Fruit fly (Drosophila melanogaster): Measurements from ENCODE around the gene CG8031.

Gene CG8031

DNA sequence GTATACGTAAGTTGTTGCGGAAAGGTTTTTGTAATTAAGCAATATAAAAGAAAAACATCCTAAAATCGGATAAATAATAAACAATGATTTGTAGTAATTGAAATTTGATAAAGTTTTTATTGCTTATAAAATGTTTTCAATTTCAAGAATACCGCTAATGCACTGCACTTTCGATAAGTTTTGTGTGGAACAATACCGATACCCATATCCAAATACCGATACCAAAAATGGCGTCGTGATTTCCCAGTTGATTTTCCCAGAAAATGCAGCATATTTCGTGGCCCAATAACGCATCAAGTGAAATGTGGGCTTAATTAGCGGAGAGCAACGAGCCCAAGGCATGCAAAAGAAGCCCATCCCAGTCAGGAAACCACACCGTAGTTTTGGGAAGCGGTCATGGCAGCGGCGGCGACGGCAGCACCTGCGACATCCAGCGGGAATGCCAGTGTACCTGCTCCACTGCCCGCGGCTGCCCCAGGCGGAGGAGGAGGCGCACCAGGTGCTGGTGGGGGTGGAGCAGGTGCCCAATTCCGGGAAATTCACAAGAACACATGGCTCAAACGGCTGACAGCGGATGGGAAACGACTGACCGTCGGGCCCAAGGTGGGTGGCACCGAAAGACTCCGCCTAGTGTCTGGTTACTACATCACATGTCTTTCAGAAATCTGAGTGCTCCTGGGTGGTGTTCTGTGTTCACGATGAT is 25.1 kb downstream of the CG8031 start, which contains the start of gene CG31342 (continued):
- TF ChIP-seq nom (GFP tag; optimal IDR thresholded peaks at IDR 0.05) = peak; percentile 5
- TF ChIP-seq CG18599 (GFP tag; optimal IDR thresholded peaks at IDR 0.05) = no peak
- peak; percentile 48; the same call in 1 of the 2 replicates for TF ChIP-seq CG32532 (GFP tag; IDR thresholded peaks at IDR 0.05)
- peak; percentile 93 for TF ChIP-seq CG4617 (GFP tag; optimal IDR thresholded peaks at IDR 0.05; ENCODE audit: borderline replicate concordance)
- TF ChIP-seq CG18011 (GFP tag; optimal IDR thresholded peaks at IDR 0.05) = no peak
- no peak for TF ChIP-seq chn (GFP tag; optimal IDR thresholded peaks at IDR 0.05)
- no peak for TF ChIP-seq fd96Cb (tag; optimal IDR thresholded peaks at IDR 0.05)
- no peak for TF ChIP-seq NFAT (GFP tag; IDR thresholded peaks at IDR 0.05)
- TF ChIP-seq Sox102F (GFP tag; optimal IDR thresholded peaks at IDR 0.05) = no peak
- no peak for TF ChIP-seq CG18764 (GFP tag; optimal IDR thresholded peaks at IDR 0.05)
- TF ChIP-seq cg (GFP tag; optimal IDR thresholded peaks at IDR 0.05) = no peak
- no peak for TF ChIP-seq HHEX (GFP tag; optimal IDR thresholded peaks at IDR 0.05)
- peak; percentile 57 for TF ChIP-seq Sry-δ (GFP tag; optimal IDR thresholded peaks at IDR 0.05)
- no peak for TF ChIP-seq CG1603 (tag; optimal IDR thresholded peaks at IDR 0.05)
- TF ChIP-seq Ets65A (GFP tag) = no peak
- TF ChIP-seq bbx (GFP tag; IDR thresholded peaks at IDR 0.05; ENCODE audit: partially characterized antibody) = peak; percentile 79
- no peak for TF ChIP-seq cad (GFP tag; optimal IDR thresholded peaks at IDR 0.05)
- TF ChIP-seq CG15696 (tag; optimal IDR thresholded peaks at IDR 0.05) = peak; percentile 45
- TF ChIP-seq CG7839 (tag; optimal IDR thresholded peaks at IDR 0.05) = no peak
- no peak for TF ChIP-seq bcd (GFP tag; optimal IDR thresholded peaks at IDR 0.05)

DNA sequence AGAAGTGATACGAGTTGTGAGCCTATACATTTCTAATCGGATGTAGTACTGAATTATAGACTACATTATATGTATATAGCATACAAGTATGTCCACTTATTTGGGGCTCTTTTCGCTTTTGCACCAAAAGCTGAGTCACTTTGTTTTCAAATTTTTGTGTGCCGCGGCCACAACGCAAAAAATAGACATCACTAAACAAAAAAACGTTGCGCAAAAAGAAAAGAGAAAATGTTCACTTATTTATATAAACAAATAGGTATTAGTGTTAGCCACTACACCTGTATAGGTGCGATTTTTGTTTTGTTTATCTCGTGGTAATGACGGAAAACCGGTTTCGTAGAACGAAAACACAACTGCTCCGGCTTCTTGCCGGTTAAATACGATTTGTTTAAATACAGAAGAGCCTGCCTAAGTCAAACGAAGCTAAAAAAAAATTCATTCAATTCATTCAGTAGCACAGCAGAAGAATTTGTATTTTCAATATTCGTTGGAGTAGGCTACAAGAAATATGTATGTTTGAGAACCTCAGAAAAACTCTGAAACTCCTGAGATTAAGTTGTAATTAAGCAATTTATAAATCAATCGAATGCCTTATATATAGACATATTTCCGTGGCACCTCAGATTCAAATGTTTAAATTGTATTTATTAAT is 28.0 kb downstream of the CG8031 start:
- TF ChIP-seq CG3281 (GFP tag; optimal IDR thresholded peaks at IDR 0.05) (peak; percentile 22), sd (tag; optimal IDR thresholded peaks at IDR 0.05) (peak; percentile 51), CG2712 (tag; optimal IDR thresholded peaks at IDR 0.05) (no peak), Elba2 (GFP tag; optimal IDR thresholded peaks at IDR 0.05) (no peak), CG32772 (GFP tag; IDR thresholded peaks at IDR 0.05) (no peak), CG4854 (GFP tag; optimal IDR thresholded peaks at IDR 0.05) (no peak), grn (GFP tag; optimal IDR thresholded peaks at IDR 0.05) (no peak), sens-2 (GFP tag; IDR thresholded peaks at IDR 0.05) (no peak), fd96Cb (tag; optimal IDR thresholded peaks at IDR 0.05) (no peak), pnt (GFP tag; optimal IDR thresholded peaks at IDR 0.05) (no peak), en (GFP tag; optimal IDR thresholded peaks at IDR 0.05) (no peak), Ets65A (GFP tag) (no peak), fd64A (GFP tag; optimal IDR thresholded peaks at IDR 0.05) (no peak), Dad (GFP tag; optimal IDR thresholded peaks at IDR 0.05) (no peak), gem (tag; optimal IDR thresholded peaks at IDR 0.05) (peak; percentile 30), maf-S (GFP tag; optimal IDR thresholded peaks at IDR 0.05) (no peak), ken (GFP tag; IDR thresholded peaks at IDR 0.05) (no peak), CG14441 (GFP tag; IDR thresholded peaks at IDR 0.05) (no peak), az2 (GFP tag; optimal IDR thresholded peaks at IDR 0.05) (no peak), CG12391 (tag; optimal IDR thresholded peaks at IDR 0.05) (peak; percentile 13), CG17912 (GFP tag; optimal IDR thresholded peaks at IDR 0.05) (no peak), Xbp1 (GFP tag; optimal IDR thresholded peaks at IDR 0.05) (no peak), ap (GFP tag; IDR thresholded peaks at IDR 0.05) (no peak), stwl (tag; optimal IDR thresholded peaks at IDR 0.05) (no peak), mirr (GFP tag; optimal IDR thresholded peaks at IDR 0.05) (peak; percentile 12), CG14050 (GFP tag; IDR thresholded peaks at IDR 0.05) (no peak), CG17186 (GFP tag; optimal IDR thresholded peaks at IDR 0.05) (no peak), disco-r (GFP tag; optimal IDR thresholded peaks at IDR 0.05) (no peak), chif (GFP tag; optimal IDR thresholded peaks at IDR 0.05) (no peak), Nf-YC (tag; optimal IDR thresholded peaks at IDR 0.05) (no peak), Dfd (GFP tag; optimal IDR thresholded peaks at IDR 0.05) (no peak)
